Fruit fly (Drosophila melanogaster): Measurements from ENCODE around the gene Gk2.

Gene Gk2

DNA sequence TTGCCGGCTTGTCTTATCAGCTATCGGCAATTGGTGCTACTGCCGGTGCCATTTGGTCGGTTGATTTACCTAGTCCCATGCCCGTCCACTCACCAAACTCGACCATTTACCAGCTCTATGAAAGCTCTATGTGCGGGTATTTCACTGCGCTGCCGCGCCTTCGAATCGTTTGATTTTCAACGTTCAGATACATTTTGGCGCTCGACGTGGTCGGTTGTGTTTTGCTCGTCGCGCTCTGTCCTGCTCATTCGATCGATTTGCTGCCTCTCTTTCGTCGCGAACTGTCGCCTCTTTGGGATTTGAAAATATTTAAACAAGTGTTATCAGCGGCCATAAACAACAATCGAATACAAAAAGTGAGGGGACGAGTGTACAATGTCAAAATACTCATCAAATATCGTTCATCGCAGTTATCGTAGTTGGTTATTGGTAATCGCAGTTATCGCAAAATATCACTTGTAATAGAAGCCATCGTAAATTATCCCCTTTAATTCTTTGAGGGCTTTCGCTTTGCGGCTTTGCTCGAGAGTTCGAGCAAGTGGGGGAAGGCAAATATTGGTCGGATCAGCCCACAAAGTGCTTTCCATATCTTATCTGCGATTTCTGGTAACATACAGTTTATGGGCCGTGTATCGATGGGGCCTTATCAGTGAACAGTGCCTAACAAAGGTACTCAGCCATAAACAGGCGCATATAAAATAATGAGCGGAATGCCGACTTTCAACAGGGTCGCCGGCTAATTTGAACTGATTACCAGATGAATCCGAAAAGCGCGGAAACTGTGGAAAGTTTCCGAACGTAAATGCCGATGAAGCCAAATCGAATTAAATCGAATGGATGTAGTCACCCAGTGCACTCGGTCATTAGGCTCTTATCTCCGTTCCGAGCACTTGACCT, 3.7 kb downstream of the Gk2 start:
- peak; percentile 0 for TF ChIP-seq woc (GFP tag; optimal IDR thresholded peaks at IDR 0.05)
- peak; percentile 1 for TF ChIP-seq Sp1 (GFP tag; optimal IDR thresholded peaks at IDR 0.05)
- no peak for TF ChIP-seq dmrt93B (GFP tag; optimal IDR thresholded peaks at IDR 0.05)
- no peak for TF ChIP-seq sage (GFP tag; optimal IDR thresholded peaks at IDR 0.05)
- TF ChIP-seq Hr83 (GFP tag; optimal IDR thresholded peaks at IDR 0.05; ENCODE audit: poor library complexity, severe bottlenecking) = no peak
- no peak for TF ChIP-seq Rel (GFP tag; optimal IDR thresholded peaks at IDR 0.05)
- TF ChIP-seq Rel (tag; optimal IDR thresholded peaks at IDR 0.05) = peak; percentile 23
- TF ChIP-seq Mio (GFP tag; optimal IDR thresholded peaks at IDR 0.05) = no peak
- TF ChIP-seq h (GFP tag; optimal IDR thresholded peaks at IDR 0.05) = no peak
- no peak for TF ChIP-seq lola (GFP tag; optimal IDR thresholded peaks at IDR 0.05)
- no peak for TF ChIP-seq tai (GFP tag; optimal IDR thresholded peaks at IDR 0.05)
- TF ChIP-seq Dif (GFP tag; optimal IDR thresholded peaks at IDR 0.05; ENCODE audit: partially characterized antibody) = peak; percentile 46
- no peak for TF ChIP-seq dsf (GFP tag; optimal IDR thresholded peaks at IDR 0.05; ENCODE audit: borderline replicate concordance)
- no peak for TF ChIP-seq Abd-B (GFP tag; optimal IDR thresholded peaks at IDR 0.05)
- TF ChIP-seq dl (GFP tag; optimal IDR thresholded peaks at IDR 0.05; ENCODE audit: insufficient read depth in 1 of 2, partially characterized antibody in 2 of 2) = no peak
- TF ChIP-seq CG9705 (GFP tag; optimal IDR thresholded peaks at IDR 0.05) = no peak
- no peak for TF ChIP-seq pan (optimal IDR thresholded peaks at IDR 0.05)
- TF ChIP-seq Dfd (GFP tag; optimal IDR thresholded peaks at IDR 0.05) = no peak
- TF ChIP-seq OdsH (GFP tag; optimal IDR thresholded peaks at IDR 0.05) = no peak
- no peak for TF ChIP-seq Jra (GFP tag; optimal IDR thresholded peaks at IDR 0.05)
- no peak for TF ChIP-seq brk (GFP tag; optimal IDR thresholded peaks at IDR 0.05)
- no peak for TF ChIP-seq foxo (GFP tag; optimal IDR thresholded peaks at IDR 0.05)
- no peak for TF ChIP-seq fru (GFP tag; optimal IDR thresholded peaks at IDR 0.05)
- no peak for TF ChIP-seq psq (GFP tag; optimal IDR thresholded peaks at IDR 0.05)
- no peak for TF ChIP-seq Myc (optimal IDR thresholded peaks at IDR 0.05)
- TF ChIP-seq HLH106 (tag; optimal IDR thresholded peaks at IDR 0.05) = no peak

DNA sequence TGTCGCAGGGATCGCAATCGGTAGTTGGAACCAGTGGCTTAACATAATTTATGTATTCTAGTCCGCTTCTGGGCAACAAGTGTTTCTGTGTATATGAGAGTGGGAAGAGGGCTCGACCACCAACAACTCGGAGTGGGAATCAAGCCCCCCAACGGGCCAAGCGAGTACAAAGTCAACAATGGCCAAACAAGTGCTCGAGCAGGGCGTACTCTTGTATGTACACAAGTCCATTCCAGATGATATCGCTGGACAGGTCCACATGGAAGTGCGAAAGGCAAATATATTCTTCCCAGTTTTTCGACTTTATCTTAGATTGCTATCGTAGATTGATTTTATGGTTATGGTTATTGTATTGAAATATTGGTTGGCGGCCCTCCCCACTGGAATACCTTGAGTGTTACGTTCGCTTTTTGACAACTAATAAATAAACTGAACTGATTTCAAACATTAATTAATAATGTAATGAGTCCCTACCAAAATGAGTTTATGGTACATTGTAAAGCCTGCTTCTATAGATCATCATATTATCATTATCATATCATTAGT, 4.4 kb downstream of the Gk2 start:
- TF ChIP-seq Jra (GFP tag; optimal IDR thresholded peaks at IDR 0.05) = no peak
- peak; percentile 46 for TF ChIP-seq Hr83 (GFP tag; optimal IDR thresholded peaks at IDR 0.05; ENCODE audit: poor library complexity, severe bottlenecking)
- TF ChIP-seq Hnf4 (GFP tag; optimal IDR thresholded peaks at IDR 0.05) = peak; percentile 32
- no peak for TF ChIP-seq Dfd (GFP tag; optimal IDR thresholded peaks at IDR 0.05)

DNA sequence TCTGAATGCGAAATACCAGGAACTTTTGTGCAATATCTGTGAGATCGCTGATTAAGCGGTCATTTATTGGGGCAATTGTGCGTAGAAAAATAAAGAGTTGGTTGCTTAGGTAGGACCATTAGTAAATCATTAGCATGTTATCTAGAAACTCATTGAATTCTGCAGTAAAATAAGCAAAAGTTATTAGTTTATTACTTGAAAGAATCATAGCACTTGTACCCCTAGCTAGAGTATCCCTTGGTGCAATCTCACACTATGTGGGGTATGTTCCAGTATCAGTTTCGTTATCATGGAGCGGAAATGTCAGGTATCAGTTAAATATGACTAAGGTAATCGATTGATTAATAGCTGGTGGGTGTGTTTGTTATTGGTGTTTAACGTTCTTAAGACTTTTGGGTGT, 7.2 kb downstream of the Gk2 start:
- TF ChIP-seq OdsH (GFP tag; optimal IDR thresholded peaks at IDR 0.05) = no peak
- no peak for TF ChIP-seq Hr78 (GFP tag; optimal IDR thresholded peaks at IDR 0.05)
- TF ChIP-seq Hr83 (GFP tag; optimal IDR thresholded peaks at IDR 0.05; ENCODE audit: poor library complexity, severe bottlenecking) = no peak
- no peak for TF ChIP-seq Jra (GFP tag; optimal IDR thresholded peaks at IDR 0.05)
- no peak for TF ChIP-seq Rel (GFP tag; optimal IDR thresholded peaks at IDR 0.05)
- TF ChIP-seq Rel (tag; optimal IDR thresholded peaks at IDR 0.05) = no peak
- TF ChIP-seq GATAd (GFP tag; optimal IDR thresholded peaks at IDR 0.05) = no peak
- TF ChIP-seq Hnf4 (GFP tag; optimal IDR thresholded peaks at IDR 0.05) = no peak
- no peak for TF ChIP-seq usp (GFP tag; optimal IDR thresholded peaks at IDR 0.05)
- no peak for TF ChIP-seq dmrt93B (GFP tag; optimal IDR thresholded peaks at IDR 0.05)
- no peak for TF ChIP-seq CrebA (GFP tag; optimal IDR thresholded peaks at IDR 0.05; ENCODE audit: borderline replicate concordance)
- TF ChIP-seq sv (GFP tag; optimal IDR thresholded peaks at IDR 0.05) = no peak
- no peak for TF ChIP-seq brk (GFP tag; optimal IDR thresholded peaks at IDR 0.05)
- TF ChIP-seq sage (GFP tag; optimal IDR thresholded peaks at IDR 0.05) = no peak
- TF ChIP-seq CG9705 (GFP tag; optimal IDR thresholded peaks at IDR 0.05) = no peak
- no peak for TF ChIP-seq psq (GFP tag; optimal IDR thresholded peaks at IDR 0.05)
- TF ChIP-seq br (GFP tag; optimal IDR thresholded peaks at IDR 0.05) = no peak
- no peak for TF ChIP-seq Dif (GFP tag; optimal IDR thresholded peaks at IDR 0.05; ENCODE audit: partially characterized antibody)
- TF ChIP-seq Vsx2 (GFP tag; optimal IDR thresholded peaks at IDR 0.05; ENCODE audit: partially characterized antibody) = no peak

All from whole organism, wandering third instar larva.